Worm (Caenorhabditis elegans) whole organism, L1 larva: Measurements from ENCODE around the gene K05G3.1.

Experiments used
- C16A3.4 ChIP-seq: fragments of 150-350 bp; optimal IDR thresholded peaks from 2 replicates; lab custom pipeline; 2014; ENCODE audit warnings: missing biosample characterization, missing genetic modification characterization
- C34B4.2 ChIP-seq: sonication (generic microtip); optimal IDR thresholded peaks from 2 replicates; lab custom pipeline; 2017; ENCODE audit warnings: mild to moderate bottlenecking, missing genetic modification characterization, missing compliant biosample characterization
- aha-1 ChIP-seq: fragments of 150-350 bp; optimal IDR thresholded peaks from 2 replicates; lab custom pipeline; 2014; ENCODE audit warnings: missing biosample characterization, missing genetic modification characterization
- alr-1 ChIP-seq: fragments of 200-800 bp; sonication (Bioruptor generic); optimal IDR thresholded peaks from 2 replicates; lab custom pipeline; 2018; ENCODE audit warnings: borderline replicate concordance, mild to moderate bottlenecking, missing genetic modification characterization, missing compliant biosample characterization
- aly-2 ChIP-seq: fragments of 150-350 bp; optimal IDR thresholded peaks from 2 replicates; lab custom pipeline; 2014; ENCODE audit warnings: missing biosample characterization, missing genetic modification characterization
- ama-1 ChIP-seq: fragments of 150-350 bp; optimal IDR thresholded peaks from 2 replicates; lab custom pipeline; 2014
- blmp-1 ChIP-seq: fragments of 150-350 bp; optimal IDR thresholded peaks from 2 replicates; lab custom pipeline; 2014; ENCODE audit warnings: missing biosample characterization, missing genetic modification characterization
- ceh-82 ChIP-seq, 3 experiments: fragments of 150-350 bp in 1 of 3; sonication (generic microtip) in 2 of 3; optimal IDR thresholded peaks; 2 replicates each; lab custom pipeline; 2014 to 2017; ENCODE audit warnings: missing biosample characterization in 3 of 3, missing genetic modification characterization in 3 of 3
- ceh-90 ChIP-seq: sonication (generic microtip); optimal IDR thresholded peaks from 2 replicates; lab custom pipeline; 2016; ENCODE audit warnings: missing genetic modification characterization, missing compliant biosample characterization
- ces-1 ChIP-seq: fragments of 150-350 bp; optimal IDR thresholded peaks from 2 replicates; lab custom pipeline; 2014; ENCODE audit warnings: missing biosample characterization, missing genetic modification reagents, missing genetic modification characterization
- dpl-1 ChIP-seq, 3 experiments: fragments of 150-350 bp in 2 of 3; sonication (generic microtip) in 1 of 3; optimal IDR thresholded peaks; 2 replicates each; lab custom pipeline; 2014 to 2017; ENCODE audit warnings: missing biosample characterization in 3 of 3, missing genetic modification characterization in 3 of 3, missing genetic modification reagents in 3 of 3
- dsc-1 ChIP-seq: sonication (generic microtip); optimal IDR thresholded peaks from 2 replicates; lab custom pipeline; 2016; ENCODE audit warnings: mild to moderate bottlenecking, missing genetic modification characterization, missing compliant biosample characterization
- egl-27 ChIP-seq, 2 experiments: fragments of 150-350 bp in 1 of 2; sonication (generic microtip); optimal IDR thresholded peaks; 3 replicates each; lab custom pipeline; 2017 to 2018; ENCODE audit warnings: missing biosample characterization in 2 of 2, missing genetic modification characterization in 2 of 2, missing genetic modification reagents in 2 of 2
- fkh-10 ChIP-seq: sonication (generic microtip); optimal IDR thresholded peaks from 2 replicates; lab custom pipeline; 2017; ENCODE audit warnings: missing biosample characterization, missing genetic modification reagents, missing genetic modification characterization
- fkh-4 ChIP-seq: sonication (generic microtip); optimal IDR thresholded peaks from 2 replicates; lab custom pipeline; 2016; ENCODE audit warnings: missing compliant biosample characterization, missing genetic modification characterization, borderline replicate concordance
- fkh-8 ChIP-seq: sonication (generic microtip); optimal IDR thresholded peaks from 2 replicates; lab custom pipeline; 2016; ENCODE audit warnings: mild to moderate bottlenecking, missing genetic modification characterization, missing compliant biosample characterization
- hlh-17 ChIP-seq: fragments of 200-800 bp; sonication (Bioruptor generic); optimal IDR thresholded peaks from 2 replicates; lab custom pipeline; 2018; ENCODE audit warnings: missing genetic modification characterization, mild to moderate bottlenecking, missing compliant biosample characterization, moderate library complexity, borderline replicate concordance
- hpl-2 ChIP-seq: fragments of 150-350 bp; optimal IDR thresholded peaks from 2 replicates; lab custom pipeline; 2014; ENCODE audit warnings: missing biosample characterization, missing genetic modification reagents, missing genetic modification characterization
- lin-13 ChIP-seq: fragments of 150-350 bp; optimal IDR thresholded peaks from 2 replicates; lab custom pipeline; 2014; ENCODE audit warnings: missing biosample characterization, missing genetic modification reagents, missing genetic modification characterization
- lin-39 ChIP-seq: fragments of 150-350 bp; optimal IDR thresholded peaks from 2 replicates; lab custom pipeline; 2014; ENCODE audit warnings: missing biosample characterization, missing genetic modification reagents, missing genetic modification characterization
- lsy-2 ChIP-seq, 2 experiments: fragments of 150-350 bp; optimal IDR thresholded peaks; 2 replicates each; lab custom pipeline; 2014; ENCODE audit warnings: missing biosample characterization in 2 of 2, missing genetic modification characterization in 2 of 2
- mab-9 ChIP-seq: fragments of 200-800 bp; sonication (Bioruptor generic); IDR thresholded peaks from 2 replicates; pipeline ENCODE4 v1.3.6; 2022; ENCODE audit warnings: missing genetic modification reagents, missing genetic modification characterization, missing compliant biosample characterization
- nhr-19 ChIP-seq: fragments of 200-800 bp; sonication (Bioruptor generic); conservative IDR thresholded peaks from 2 replicates; pipeline ENCODE4 v1.3.6; 2022; ENCODE audit warnings: missing genetic modification characterization, missing compliant biosample characterization
- nhr-20 ChIP-seq: sonication (generic microtip); optimal IDR thresholded peaks from 2 replicates; lab custom pipeline; 2016; ENCODE audit warnings: mild to moderate bottlenecking, missing genetic modification characterization, missing compliant biosample characterization
- nhr-71 ChIP-seq: sonication (generic microtip); optimal IDR thresholded peaks from 2 replicates; lab custom pipeline; 2016; ENCODE audit warnings: mild to moderate bottlenecking, missing genetic modification characterization, moderate library complexity, missing compliant biosample characterization
- nhr-85 ChIP-seq: sonication (generic microtip); peaks from one replicate; lab custom pipeline; 2016; ENCODE audit warnings: missing genetic modification characterization, inconsistent platforms, missing compliant biosample characterization
- pag-3 ChIP-seq: sonication (generic microtip); optimal IDR thresholded peaks from 2 replicates; lab custom pipeline; 2017; ENCODE audit warnings: missing genetic modification characterization, mild to moderate bottlenecking, missing compliant biosample characterization, antibody characterized with exemption, borderline replicate concordance; ENCODE audit not compliant: insufficient read depth
- sox-4 ChIP-seq: sonication (generic microtip); optimal IDR thresholded peaks from 2 replicates; lab custom pipeline; 2016; ENCODE audit warnings: missing genetic modification characterization, missing compliant biosample characterization
- unc-30 ChIP-seq: sonication (generic microtip); optimal IDR thresholded peaks from 2 replicates; lab custom pipeline; 2017; ENCODE audit warnings: missing biosample characterization, missing genetic modification characterization
- unc-62 ChIP-seq: fragments of 150-350 bp; optimal IDR thresholded peaks from 2 replicates; lab custom pipeline; 2014; ENCODE audit warnings: missing biosample characterization, missing genetic modification reagents, missing genetic modification characterization
- unc-86 ChIP-seq: sonication (generic microtip); optimal IDR thresholded peaks from 2 replicates; lab custom pipeline; 2016; ENCODE audit warnings: missing genetic modification characterization, missing compliant biosample characterization
- unc-98 ChIP-seq: fragments of 200-800 bp; sonication (Bioruptor generic); IDR thresholded peaks from 2 replicates; pipeline ENCODE4 v1.3.6; 2022; ENCODE audit warnings: missing genetic modification characterization, missing compliant biosample characterization
- zag-1 ChIP-seq: fragments of 150-350 bp; optimal IDR thresholded peaks from 2 replicates; lab custom pipeline; 2014; ENCODE audit warnings: missing biosample characterization, missing genetic modification characterization

Gene K05G3.1

ce11 chrX:16525632-16526031 is 24.5 kb downstream of the K05G3.1 start (continued):
- TF ChIP-seq nhr-19 (peak; percentile 69), hlh-17 (GFP tag; lab: Kevin White, UChicago) (no peak), aly-2 (tag; lab: Kevin White, UChicago) (no peak), C16A3.4 (tag; lab: Kevin White, UChicago) (no peak), hpl-2 (GFP tag; lab: Kevin White, UChicago) (no peak), lin-39 (no peak), alr-1 (tag; lab: Kevin White, UChicago) (no peak), ama-1 (lab: Kevin White, UChicago) (no peak), nhr-71 (tag; lab: Kevin White, UChicago) (peak; percentile 82), lsy-2 (tag; optimal IDR thresholded peaks at IDR 0.05; lab: Kevin White, UChicago) (peak; percentile 35 to 39), unc-62 (no peak), mab-9 (no peak), sox-4 (tag; lab: Kevin White, UChicago) (no peak), nhr-20 (peak; percentile 29), ceh-90 (tag; lab: Kevin White, UChicago) (no peak), dpl-1 (GFP tag; optimal IDR thresholded peaks at IDR 0.05; lab: Kevin White, UChicago) (no peak), pag-3 (peak; percentile 8), unc-86 (tag; lab: Kevin White, UChicago) (no peak)

- no peak for TF ChIP-seq unc-98
- peak; percentile 7 for TF ChIP-seq nhr-85 (tag; lab: Kevin White, UChicago)
- TF ChIP-seq lsy-2 (tag; optimal IDR thresholded peaks at IDR 0.05; lab: Kevin White, UChicago): no peak
- no peak for TF ChIP-seq zag-1 (tag; lab: Kevin White, UChicago)
- no peak for TF ChIP-seq alr-1 (tag; lab: Kevin White, UChicago)
- TF ChIP-seq C34B4.2 (tag; lab: Kevin White, UChicago): no peak
- no peak for TF ChIP-seq ces-1 (GFP tag; lab: Kevin White, UChicago)
- TF ChIP-seq egl-27 (tag; optimal IDR thresholded peaks at IDR 0.05; lab: Kevin White, UChicago): no peak
- TF ChIP-seq, all 84 proteins: peak for 1
Measured at ce11 chrX:16527815-16528214, 26.7 kb downstream of the K05G3.1 start.

- TF ChIP-seq ceh-82 (tag; optimal IDR thresholded peaks at IDR 0.05; lab: Kevin White, UChicago) (no peak), blmp-1 (tag; lab: Kevin White, UChicago) (peak; percentile 95)
- TF ChIP-seq, all 84 proteins: peak for 1
Measured at ce11 chrX:16529937-16530336, 28.8 kb downstream of the K05G3.1 start.

ce11 chrX:16530455-16530854 is 29.3 kb downstream of the K05G3.1 start:
- TF ChIP-seq fkh-8 (no peak), unc-30 (no peak), dsc-1 (tag; lab: Kevin White, UChicago) (peak; percentile 98), lin-13 (GFP tag; lab: Kevin White, UChicago) (no peak), nhr-85 (tag; lab: Kevin White, UChicago) (no peak), fkh-4 (tag; lab: Kevin White, UChicago) (peak; percentile 91), aha-1 (tag; lab: Kevin White, UChicago) (no peak), fkh-10 (GFP tag; lab: Kevin White, UChicago) (no peak)
- TF ChIP-seq, all 84 proteins: peak for 2

DNA sequence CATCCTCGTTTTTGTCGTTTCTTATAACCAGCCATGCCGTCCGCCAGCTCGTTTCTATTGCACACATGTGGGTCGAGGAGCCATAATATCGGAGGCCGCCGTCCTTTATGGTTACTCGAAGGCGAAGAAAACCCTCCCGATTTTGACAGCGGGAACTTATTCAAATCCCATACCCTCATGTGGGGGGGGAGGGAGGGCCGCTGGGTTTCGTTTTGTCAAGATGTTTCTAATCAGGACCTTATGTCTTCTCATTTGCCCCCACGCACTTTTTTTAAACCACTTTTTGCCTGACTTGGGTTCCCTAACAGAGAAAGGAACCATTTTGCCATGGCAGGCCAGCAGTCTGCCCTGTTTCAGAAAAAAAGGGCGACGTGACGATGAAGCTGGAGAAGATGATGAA is 31.4 kb downstream of the K05G3.1 start:
- TF ChIP-seq fkh-4 (tag; lab: Kevin White, UChicago): peak; percentile 74
- no peak for TF ChIP-seq aha-1 (tag; lab: Kevin White, UChicago)
- TF ChIP-seq dsc-1 (tag; lab: Kevin White, UChicago): peak; percentile 81
